Fruit fly (Drosophila melanogaster): Measurements from ENCODE around the gene CG11349.

Gene CG11349

DNA sequence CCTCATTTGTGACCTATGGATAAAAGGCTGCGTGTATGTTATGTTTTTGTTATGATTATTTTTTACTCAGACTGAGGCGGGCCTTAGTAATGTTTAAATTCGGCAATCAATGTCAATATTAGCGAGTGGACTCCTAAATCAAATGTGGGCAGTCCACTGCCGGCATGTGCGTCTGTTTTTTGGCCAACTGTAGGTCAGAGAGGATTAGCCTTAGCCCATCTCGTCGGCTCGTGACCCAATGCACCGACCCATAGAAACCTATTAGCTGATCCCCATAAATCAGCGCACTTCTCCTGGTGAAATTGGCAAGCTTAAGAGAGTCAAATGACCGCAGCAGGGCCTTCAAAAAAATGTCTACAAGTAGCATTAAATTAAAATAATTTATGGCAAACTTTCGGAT is 2.8 kb downstream of the CG11349 start:
- TF ChIP-seq fd96Cb (tag; optimal IDR thresholded peaks at IDR 0.05) (no peak), CG11560 (tag; IDR thresholded peaks at IDR 0.05) (no peak), prd (optimal IDR thresholded peaks at IDR 0.05) (no peak), prd (GFP tag; IDR thresholded peaks at IDR 0.05) (no peak), pho (GFP tag; optimal IDR thresholded peaks at IDR 0.05) (no peak), CG7271 (tag; optimal IDR thresholded peaks at IDR 0.05) (no peak), mirr (GFP tag; optimal IDR thresholded peaks at IDR 0.05) (no peak), CG8281 (tag; optimal IDR thresholded peaks at IDR 0.05) (no peak), dmrt99B (tag; optimal IDR thresholded peaks at IDR 0.05) (no peak), CG13424 (tag; optimal IDR thresholded peaks at IDR 0.05) (no peak), chinmo (GFP tag; IDR thresholded peaks at IDR 0.05; ENCODE audit: partially characterized antibody) (0 out of 4 replicates have a peak, but pooled peaks have one; percentile 0), CHES-1-like (GFP tag; optimal IDR thresholded peaks at IDR 0.05) (no peak), lola (GFP tag; optimal IDR thresholded peaks at IDR 0.05) (no peak), Ets65A (GFP tag) (peak; percentile 90), CG10431 (GFP tag; optimal IDR thresholded peaks at IDR 0.05) (no peak), chif (GFP tag; optimal IDR thresholded peaks at IDR 0.05) (no peak), CG6683 (GFP tag; optimal IDR thresholded peaks at IDR 0.05) (no peak), kni (GFP tag; optimal IDR thresholded peaks at IDR 0.05) (no peak), CG3163 (GFP tag; optimal IDR thresholded peaks at IDR 0.05) (no peak), CG11093 (GFP tag; IDR thresholded peaks at IDR 0.05) (0 out of 3 replicates have a peak, but pooled peaks have one; percentile 7), Hr78 (GFP tag; optimal IDR thresholded peaks at IDR 0.05) (no peak), CG10147 (GFP tag; optimal IDR thresholded peaks at IDR 0.05) (no peak), jigr1 (GFP tag; IDR thresholded peaks at IDR 0.05) (no peak), bbx (GFP tag; IDR thresholded peaks at IDR 0.05; ENCODE audit: partially characterized antibody) (no peak)

DNA sequence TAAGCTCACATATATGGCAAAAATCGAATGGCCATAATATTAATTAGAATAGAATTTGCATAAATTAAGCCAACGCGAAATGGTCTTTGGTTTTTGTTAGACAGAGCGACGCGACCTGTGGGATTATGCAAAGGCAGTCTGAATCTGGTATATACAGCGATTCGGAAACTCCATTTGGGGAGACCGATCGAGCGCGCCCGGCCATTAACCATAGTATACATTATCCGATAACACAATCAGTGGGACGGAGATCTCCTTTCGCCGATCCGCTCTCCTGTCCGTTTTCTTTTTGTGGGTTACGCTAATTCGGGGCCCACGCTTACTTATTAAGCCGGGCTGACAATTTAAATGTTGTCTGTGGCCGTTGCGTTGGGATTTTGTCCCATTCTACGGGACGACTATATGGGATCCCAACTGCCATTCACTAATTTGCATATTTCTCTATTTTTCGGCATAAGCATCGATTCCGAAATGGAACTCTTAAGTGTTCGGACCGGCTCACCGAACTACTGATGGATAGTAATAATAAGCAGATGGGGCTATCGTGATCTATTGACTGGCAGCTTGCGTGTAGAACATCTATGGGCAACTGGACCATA is 4.9 kb downstream of the CG11349 start:
- no peak for TF ChIP-seq crc (GFP tag; optimal IDR thresholded peaks at IDR 0.05)
- peak; percentile 23 for TF ChIP-seq CG12769 (tag; optimal IDR thresholded peaks at IDR 0.05)
- peak; percentile 98 for TF ChIP-seq CG13894 (tag; optimal IDR thresholded peaks at IDR 0.05)
- TF ChIP-seq CG9609 (GFP tag; optimal IDR thresholded peaks at IDR 0.05): no peak
- 0 out of 2 replicates have a peak, but pooled peaks have one; percentile 14 for TF ChIP-seq CG3847 (GFP tag; IDR thresholded peaks at IDR 0.05)
- peak; percentile 4 for TF ChIP-seq CG10543 (GFP tag; optimal IDR thresholded peaks at IDR 0.05)
- no peak for TF ChIP-seq sug (tag; optimal IDR thresholded peaks at IDR 0.05)
- peak; percentile 29 for TF ChIP-seq Ets65A (GFP tag)

dm6 chr3L:4479938-4480337 is 7.1 kb downstream of the CG11349 start, which contains the start of gene CG7465:
Gene CG7465, plus strand, starts transcription at chr3L:4480283.
- TF ChIP-seq CG12219 (GFP tag; optimal IDR thresholded peaks at IDR 0.05) (no peak), Adf1 (GFP tag; IDR thresholded peaks at IDR 0.05) (peak; percentile 54; the same call in 1 of the 2 replicates), abd-A (tag; optimal IDR thresholded peaks at IDR 0.05) (peak; percentile 68), CG1647 (GFP tag; optimal IDR thresholded peaks at IDR 0.05) (no peak), CG13894 (tag; optimal IDR thresholded peaks at IDR 0.05) (peak; percentile 27), chinmo (GFP tag; IDR thresholded peaks at IDR 0.05; ENCODE audit: partially characterized antibody) (peak; percentile 64; the same call in 1 of the 4 replicates), HLHmδ (GFP tag; optimal IDR thresholded peaks at IDR 0.05) (no peak), CG2116 (GFP tag; optimal IDR thresholded peaks at IDR 0.05) (no peak)
